Fruit fly (Drosophila melanogaster) whole organism: ENCODE measurements around the gene djl.

Source experiments
- CG8478 ChIP-seq: fragments of >200 bp; optimal IDR thresholded peaks from 2 replicates; lab custom pipeline; 2018; ENCODE audit warnings: inconsistent platforms
- Dll ChIP-seq: fragments of >200 bp; optimal IDR thresholded peaks from 2 replicates; lab custom pipeline; 2017
- EcR ChIP-seq, 2 experiments: fragments of >200 bp; optimal IDR thresholded peaks; 2 replicates each; lab custom pipeline; 2017; ENCODE audit warnings: missing biosample characterization in 2 of 2, missing genetic modification characterization in 2 of 2, missing genetic modification reagents in 2 of 2
- pan ChIP-seq: fragments of >200 bp; optimal IDR thresholded peaks from 2 replicates; lab custom pipeline; 2017
- psq ChIP-seq: fragments of >200 bp; optimal IDR thresholded peaks from 2 replicates; lab custom pipeline; 2017
- usp ChIP-seq: fragments of >200 bp; optimal IDR thresholded peaks from 2 replicates; lab custom pipeline; 2017; ENCODE audit warnings: missing biosample characterization, missing genetic modification characterization, mixed read lengths

DNA sequence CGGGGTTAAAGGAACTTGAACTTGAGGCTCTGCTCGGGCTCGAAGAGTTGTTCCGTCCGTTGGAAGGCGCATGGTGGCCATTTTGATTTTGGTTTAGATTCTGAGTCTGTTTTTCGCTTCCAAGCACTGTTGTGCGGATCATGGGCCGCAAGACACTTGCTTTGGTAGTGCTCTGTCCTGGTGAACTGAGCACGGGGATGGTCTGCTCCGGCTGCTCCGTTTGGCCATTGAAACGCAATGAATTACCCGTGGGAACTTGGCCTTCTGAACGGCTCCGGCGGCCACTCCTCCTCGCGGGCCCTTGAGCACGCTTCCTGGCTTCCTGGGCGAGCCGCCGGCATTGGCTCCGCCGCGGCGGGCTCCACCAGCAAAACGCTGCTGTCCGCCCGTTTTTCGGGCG, 19.2 kb downstream of the djl start:
- no peak for TF ChIP-seq pan
- TF ChIP-seq usp = no peak
- TF ChIP-seq Dll = no peak
- no peak for TF ChIP-seq CG8478 (lab: Kevin White, UChicago)
- no peak for TF ChIP-seq EcR (GFP tag; optimal IDR thresholded peaks at IDR 0.05; lab: Kevin White, UChicago)
- TF ChIP-seq psq (lab: Kevin White, UChicago) = no peak
